Worm (Caenorhabditis elegans) whole organism, L4/young adult: Measurements from ENCODE around the gene lys-1.

Source experiments
- dao-5 ChIP-seq: sonication (generic microtip); optimal IDR thresholded peaks from 2 replicates; lab custom pipeline; 2016; ENCODE audit warnings: missing genotype, missing genetic modification characterization, moderate library complexity, missing compliant biosample characterization
- him-1 ChIP-seq: sonication (generic microtip); optimal IDR thresholded peaks from 2 replicates; lab custom pipeline; 2016; ENCODE audit warnings: missing genotype, missing genetic modification reagents, missing genetic modification characterization, missing compliant biosample characterization

- TF ChIP-seq him-1 (tag; lab: Kevin White, UChicago) (no peak), dao-5 (tag; lab: Kevin White, UChicago) (no peak)
Measured at ce11 chrV:10247673-10248239, 29.9 kb upstream of the lys-1 start.
